Fruit fly (Drosophila melanogaster) Kc167 (cell line): ENCODE measurements around the gene CG7573.

Source experiments
- Myc ChIP-seq: fragments of >200 bp; optimal IDR thresholded peaks from 2 replicates; lab custom pipeline; 2017; ENCODE audit warnings: missing external identifiers
- psq ChIP-seq: fragments of >200 bp; optimal IDR thresholded peaks from 2 replicates; lab custom pipeline; 2017; ENCODE audit warnings: missing external identifiers

- TF ChIP-seq Myc (lab: Kevin White, UChicago) (no peak), psq (no peak)
These were observed 18.2 kb upstream of the CG7573 start for dm6 chr3L:11293378-11293777.
